Worm (Caenorhabditis elegans) whole organism, L1 larva: ENCODE results near the gene oac-48.

Experiments used
- nhr-28 ChIP-seq: fragments of 150-350 bp; optimal IDR thresholded peaks from 2 replicates; lab custom pipeline; 2014; ENCODE audit warnings: missing biosample characterization, missing genetic modification characterization
- nhr-71 ChIP-seq: sonication (generic microtip); optimal IDR thresholded peaks from 2 replicates; lab custom pipeline; 2016; ENCODE audit warnings: mild to moderate bottlenecking, missing genetic modification characterization, moderate library complexity, missing compliant biosample characterization

- TF ChIP-seq nhr-71 (no peak), nhr-28 (tag; lab: Kevin White, UChicago) (no peak)
Observed at ce11 chrIV:13721000-13721399, 47.4 kb downstream of the oac-48 start.
